Worm (Caenorhabditis elegans) whole organism, L4 larva: Measurements from ENCODE around the gene exos-8.

ENCODE experiments used
- ceh-32 ChIP-seq: sonication (generic microtip); optimal IDR thresholded peaks from 2 replicates; lab custom pipeline; 2016; ENCODE audit warnings: mild to moderate bottlenecking, missing genetic modification characterization, missing compliant biosample characterization; ENCODE audit not compliant: poor library complexity
- tra-1 ChIP-seq: fragments of 200-800 bp; sonication (Bioruptor generic); IDR thresholded peaks from 2 replicates; pipeline ENCODE4 v1.3.6; 2022; ENCODE audit warnings: missing genetic modification reagents, missing genetic modification characterization, missing compliant biosample characterization

- TF ChIP-seq tra-1 (GFP tag; lab: Robert Waterston, UW) (no peak), ceh-32 (tag; lab: Kevin White, UChicago) (no peak)
These were observed 50.4 kb downstream of the exos-8 start, which contains the start of gene T13C2.2 for ce11 chrII:6791891-6792290.
